Worm (Caenorhabditis elegans) whole organism, young adult: ENCODE measurements around the gene fut-8.

Source experiments
- B0019.2 ChIP-seq: fragments of 200-800 bp; sonication (Bioruptor generic); conservative IDR thresholded peaks from 2 replicates; pipeline ENCODE4 v1.3.6; 2022; ENCODE audit warnings: missing genetic modification reagents, missing genetic modification characterization, missing compliant biosample characterization
- B0336.3 ChIP-seq: fragments of 200-800 bp; sonication (Bioruptor generic); IDR thresholded peaks from 2 replicates; pipeline ENCODE4 v1.3.6; 2022; ENCODE audit warnings: missing genetic modification characterization, missing compliant biosample characterization
- C06A6.2 ChIP-seq: fragments of 200-800 bp; sonication (Bioruptor generic); conservative IDR thresholded peaks from 2 replicates; pipeline ENCODE4 v1.3.6; 2022; ENCODE audit warnings: missing genetic modification characterization, missing compliant biosample characterization
- C17E4.6 ChIP-seq: fragments of 200-800 bp; sonication (Bioruptor generic); IDR thresholded peaks from 2 replicates; pipeline ENCODE4 v1.3.6; 2022; ENCODE audit warnings: missing genetic modification reagents, missing genetic modification characterization, missing compliant biosample characterization
- F37B4.10 ChIP-seq: fragments of 200-800 bp; sonication (Bioruptor generic); IDR thresholded peaks from 2 replicates; pipeline ENCODE4 v1.3.6; 2022; ENCODE audit warnings: missing genetic modification characterization, missing compliant biosample characterization
- F52B5.7 ChIP-seq: sonication (generic microtip); optimal IDR thresholded peaks from 2 replicates; lab custom pipeline; 2016; ENCODE audit warnings: mild to moderate bottlenecking, missing genetic modification characterization, missing compliant biosample characterization
- F55B11.4 ChIP-seq: sonication (generic microtip); optimal IDR thresholded peaks from 2 replicates; lab custom pipeline; 2016; ENCODE audit warnings: missing compliant biosample characterization, missing genetic modification characterization, borderline replicate concordance; ENCODE audit not compliant: insufficient read depth
- F57A8.1 ChIP-seq: fragments of 200-800 bp; sonication (Bioruptor generic); optimal IDR thresholded peaks from 2 replicates; lab custom pipeline; 2018; ENCODE audit warnings: mild to moderate bottlenecking, missing genetic modification characterization, moderate library complexity, missing compliant biosample characterization
- F57C9.4 ChIP-seq: sonication (generic microtip); optimal IDR thresholded peaks from 2 replicates; lab custom pipeline; 2017; ENCODE audit warnings: mild to moderate bottlenecking, missing genetic modification characterization, missing compliant biosample characterization
- T07F8.4 ChIP-seq: sonication (generic microtip); optimal IDR thresholded peaks from 2 replicates; lab custom pipeline; 2016; ENCODE audit warnings: mild to moderate bottlenecking, missing genetic modification characterization, moderate library complexity, missing compliant biosample characterization
- Y53F4B.3 ChIP-seq: fragments of 200-800 bp; sonication (Bioruptor generic); IDR thresholded peaks from 2 replicates; pipeline ENCODE4 v1.3.6; 2022; ENCODE audit warnings: missing genetic modification reagents, missing genetic modification characterization, missing compliant biosample characterization
- Y79H2A.3 ChIP-seq: fragments of 200-800 bp; sonication (Bioruptor generic); conservative IDR thresholded peaks from 2 replicates; pipeline ENCODE4 v1.3.6; 2022; ENCODE audit warnings: missing genetic modification reagents, missing genetic modification characterization, missing compliant biosample characterization
- akir-1 ChIP-seq: fragments of 200-800 bp; sonication (Bioruptor generic); optimal IDR thresholded peaks from 2 replicates; lab custom pipeline; 2018; ENCODE audit warnings: mild to moderate bottlenecking, missing genetic modification characterization, moderate library complexity, missing compliant biosample characterization
- atf-7 ChIP-seq: sonication (generic microtip); optimal IDR thresholded peaks from 2 replicates; lab custom pipeline; 2017; ENCODE audit warnings: mild to moderate bottlenecking, missing genetic modification characterization, missing compliant biosample characterization
- bed-2 ChIP-seq: fragments of 200-800 bp; sonication (Bioruptor generic); IDR thresholded peaks from 2 replicates; pipeline ENCODE4 v1.3.6; 2022; ENCODE audit warnings: missing genetic modification reagents, missing genetic modification characterization, missing compliant biosample characterization
- ceh-58 ChIP-seq: fragments of 200-800 bp; sonication (Bioruptor generic); IDR thresholded peaks from 2 replicates; pipeline ENCODE4 v1.3.6; 2022; ENCODE audit warnings: missing genetic modification characterization, missing compliant biosample characterization
- ceh-79 ChIP-seq: sonication (generic microtip); optimal IDR thresholded peaks from 2 replicates; lab custom pipeline; 2017; ENCODE audit warnings: mild to moderate bottlenecking, missing genetic modification characterization, missing compliant biosample characterization
- chd-7 ChIP-seq: sonication (generic microtip); optimal IDR thresholded peaks from 2 replicates; lab custom pipeline; 2016; ENCODE audit warnings: mild to moderate bottlenecking, missing genetic modification characterization, moderate library complexity, missing compliant biosample characterization
- dox-1 ChIP-seq: fragments of 200-800 bp; sonication (Bioruptor generic); IDR thresholded peaks from 2 replicates; pipeline ENCODE4 v1.3.6; 2022; ENCODE audit warnings: missing genetic modification reagents, missing genetic modification characterization, missing compliant biosample characterization
- dpl-1 ChIP-seq: fragments of 150-350 bp; optimal IDR thresholded peaks from 2 replicates; lab custom pipeline; 2014; ENCODE audit warnings: missing biosample characterization, missing genetic modification reagents, missing genetic modification characterization
- egrh-3 ChIP-seq: fragments of 200-800 bp; sonication (Bioruptor generic); IDR thresholded peaks from 2 replicates; pipeline ENCODE4 v1.3.6; 2022; ENCODE audit warnings: missing genetic modification reagents, missing genetic modification characterization, missing compliant biosample characterization
- ekl-4 ChIP-seq: fragments of 200-800 bp; sonication (Bioruptor generic); IDR thresholded peaks from 2 replicates; pipeline ENCODE4 v1.3.6; 2022; ENCODE audit warnings: missing genetic modification reagents, missing genetic modification characterization, missing compliant biosample characterization
- fkh-3 ChIP-seq: sonication (generic microtip); optimal IDR thresholded peaks from 2 replicates; lab custom pipeline; 2016; ENCODE audit warnings: mild to moderate bottlenecking, missing genetic modification characterization, missing compliant biosample characterization
- gei-17 ChIP-seq: fragments of 200-800 bp; sonication (Bioruptor generic); optimal IDR thresholded peaks from 2 replicates; lab custom pipeline; 2018; ENCODE audit warnings: mild to moderate bottlenecking, missing genetic modification characterization, missing compliant biosample characterization
- hlh-12 ChIP-seq: sonication (generic microtip); optimal IDR thresholded peaks from 2 replicates; lab custom pipeline; 2016; ENCODE audit warnings: missing genetic modification characterization, missing compliant biosample characterization
- hlh-26 ChIP-seq: fragments of 200-800 bp; sonication (Bioruptor generic); conservative IDR thresholded peaks from 2 replicates; pipeline ENCODE4 v1.3.6; 2022; ENCODE audit warnings: missing genetic modification reagents, missing genetic modification characterization, missing compliant biosample characterization
- let-526 ChIP-seq: fragments of 200-800 bp; sonication (Bioruptor generic); IDR thresholded peaks from 2 replicates; pipeline ENCODE4 v1.3.6; 2022; ENCODE audit warnings: missing genetic modification reagents, missing genetic modification characterization, missing compliant biosample characterization
- lin-26 ChIP-seq: fragments of 200-800 bp; sonication (Bioruptor generic); IDR thresholded peaks from 2 replicates; pipeline ENCODE4 v1.3.6; 2022; ENCODE audit warnings: missing genetic modification reagents, missing genetic modification characterization, missing compliant biosample characterization
- lin-54 ChIP-seq: fragments of 200-800 bp; sonication (Bioruptor generic); optimal IDR thresholded peaks from 2 replicates; lab custom pipeline; 2018; ENCODE audit warnings: mild to moderate bottlenecking, missing genetic modification characterization, missing compliant biosample characterization
- madf-3 ChIP-seq: fragments of 200-800 bp; sonication (Bioruptor generic); IDR thresholded peaks from 2 replicates; pipeline ENCODE4 v1.3.6; 2022; ENCODE audit warnings: missing genetic modification reagents, missing genetic modification characterization, missing compliant biosample characterization
- madf-8 ChIP-seq: fragments of 200-800 bp; sonication (Bioruptor generic); conservative IDR thresholded peaks from 2 replicates; pipeline ENCODE4 v1.3.6; 2022; ENCODE audit warnings: missing genetic modification reagents, missing genetic modification characterization, missing compliant biosample characterization
- nfya-1 ChIP-seq: sonication (generic microtip); optimal IDR thresholded peaks from 2 replicates; lab custom pipeline; 2017; ENCODE audit warnings: antibody characterized with exemption, missing compliant biosample characterization, missing genetic modification characterization, borderline replicate concordance; ENCODE audit not compliant: insufficient read depth
- nfyb-1 ChIP-seq: fragments of 200-800 bp; sonication (Bioruptor generic); IDR thresholded peaks from 2 replicates; pipeline ENCODE4 v1.3.6; 2022; ENCODE audit warnings: missing genetic modification reagents, missing genetic modification characterization, missing compliant biosample characterization
- nhr-120 ChIP-seq: fragments of 200-800 bp; sonication (Bioruptor generic); IDR thresholded peaks from 2 replicates; pipeline ENCODE4 v1.3.6; 2022; ENCODE audit warnings: missing genetic modification characterization, missing compliant biosample characterization
- nhr-80 ChIP-seq: sonication (generic microtip); optimal IDR thresholded peaks from 2 replicates; lab custom pipeline; 2016; ENCODE audit warnings: missing genetic modification characterization, missing compliant biosample characterization
- nhr-90 ChIP-seq: sonication (generic microtip); optimal IDR thresholded peaks from 2 replicates; lab custom pipeline; 2016; ENCODE audit warnings: missing genotype, mild to moderate bottlenecking, missing genetic modification characterization, missing compliant biosample characterization
- pha-4 ChIP-seq: fragments of 150-350 bp; sonication (generic microtip); optimal IDR thresholded peaks from 2 replicates; lab custom pipeline; 2014; ENCODE audit warnings: missing biosample characterization, missing genetic modification reagents, missing genetic modification characterization
- rec-8 ChIP-seq, 2 experiments: sonication (generic microtip); optimal IDR thresholded peaks; 2 replicates each; lab custom pipeline; 2016; ENCODE audit warnings: mild to moderate bottlenecking in 2 of 2, missing genetic modification characterization in 2 of 2, missing genetic modification reagents in 2 of 2, missing genotype in 2 of 2, missing biosample characterization in 1 of 2, missing compliant biosample characterization in 1 of 2, moderate library complexity in 1 of 2
- rpc-1 ChIP-seq, 2 experiments: fragments of 150-350 bp in 1 of 2; sonication (generic microtip) in 1 of 2; optimal IDR thresholded peaks; 2 replicates each; lab custom pipeline; 2014 to 2018; ENCODE audit warnings: missing biosample characterization in 1 of 2, missing genetic modification characterization in 1 of 2, missing genetic modification reagents in 1 of 2, missing genotype in 1 of 2
- sea-2 ChIP-seq: fragments of 200-800 bp; sonication (Bioruptor generic); IDR thresholded peaks from 2 replicates; pipeline ENCODE4 v1.3.6; 2022; ENCODE audit warnings: missing genetic modification characterization, missing compliant biosample characterization
- snpc-3.4 ChIP-seq: sonication (generic microtip); optimal IDR thresholded peaks from 2 replicates; lab custom pipeline; 2017; ENCODE audit warnings: missing genetic modification characterization, mild to moderate bottlenecking, missing compliant biosample characterization, antibody characterized with exemption, moderate library complexity, missing genotype, missing genetic modification reagents
- sptf-2 ChIP-seq: fragments of 200-800 bp; sonication (Bioruptor generic); optimal IDR thresholded peaks from 2 replicates; lab custom pipeline; 2018; ENCODE audit warnings: mild to moderate bottlenecking, missing genetic modification characterization, missing compliant biosample characterization
- unc-130 ChIP-seq: sonication (generic microtip); optimal IDR thresholded peaks from 2 replicates; lab custom pipeline; 2016; ENCODE audit warnings: missing genetic modification reagents, missing genetic modification characterization, missing compliant biosample characterization
- zfh-2 ChIP-seq: fragments of 200-800 bp; sonication (Bioruptor generic); conservative IDR thresholded peaks from 2 replicates; pipeline ENCODE4 v1.3.6; 2022; ENCODE audit warnings: missing genetic modification reagents, missing genetic modification characterization, missing compliant biosample characterization
- ztf-28 ChIP-seq: fragments of 200-800 bp; sonication (Bioruptor generic); IDR thresholded peaks from 2 replicates; pipeline ENCODE4 v1.3.6; 2022; ENCODE audit warnings: missing genetic modification reagents, missing genetic modification characterization, missing compliant biosample characterization

fut-8 gene

ce11 chrV:5954747-5955146 lies 35.5 kb downstream of the fut-8 start, which contains the start of gene M03F8.6:
Gene M03F8.6, minus strand, starts transcription at chrV:5954847.
- TF ChIP-seq gei-17 (no peak), madf-3 (GFP tag; lab: Robert Waterston, UW) (no peak), dox-1 (GFP tag; lab: Robert Waterston, UW) (no peak)

- TF ChIP-seq T07F8.4 (tag; lab: Kevin White, UChicago) (no peak), chd-7 (tag; lab: Kevin White, UChicago) (no peak), sptf-2 (GFP tag; lab: Kevin White, UChicago) (no peak), lin-26 (no peak), F57A8.1 (GFP tag; lab: Kevin White, UChicago) (no peak), nhr-90 (tag; lab: Kevin White, UChicago) (no peak), rec-8 (tag; optimal IDR thresholded peaks at IDR 0.05; lab: Kevin White, UChicago) (no peak), F57C9.4 (tag; lab: Kevin White, UChicago) (no peak), ekl-4 (GFP tag; lab: Robert Waterston, UW) (no peak), bed-2 (no peak), hlh-26 (no peak), F37B4.10 (GFP tag; lab: Robert Waterston, UW) (no peak), B0019.2 (GFP tag; lab: Robert Waterston, UW) (no peak)
Measured at ce11 chrV:5953086-5953485, 37.2 kb downstream of the fut-8 start.

DNA sequence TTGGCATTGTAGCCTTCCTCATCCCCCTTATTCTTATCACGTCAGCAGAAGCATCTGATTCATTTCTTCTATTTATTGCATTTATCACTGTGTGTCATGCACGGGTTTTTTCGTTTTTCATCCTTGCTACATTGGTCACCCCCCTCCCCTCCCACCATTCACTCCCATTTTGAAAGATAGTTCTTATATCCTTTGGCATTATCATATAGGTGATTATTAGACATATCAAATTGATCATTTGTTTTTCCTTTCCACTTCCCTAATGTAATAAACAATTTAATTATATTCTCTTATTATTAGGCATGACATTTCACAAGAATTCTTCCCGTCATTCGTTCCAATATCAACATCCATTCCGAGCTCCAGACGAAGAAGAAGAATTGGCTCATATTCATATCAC lies 39.1 kb downstream of the fut-8 start, which contains the start of gene M03F8.1:
Gene M03F8.1, plus strand, starts transcription at position 301 of the 400 bp plus-strand sequence.
- no peak for TF ChIP-seq pha-4
- TF ChIP-seq Y53F4B.3 (GFP tag; lab: Robert Waterston, UW): no peak
- no peak for TF ChIP-seq let-526 (GFP tag; lab: Robert Waterston, UW)
- no peak for TF ChIP-seq atf-7 (tag; lab: Kevin White, UChicago)
- TF ChIP-seq F52B5.7: no peak
- TF ChIP-seq ceh-58: no peak
- TF ChIP-seq sea-2 (GFP tag; lab: Robert Waterston, UW): no peak
- TF ChIP-seq madf-8 (GFP tag; lab: Robert Waterston, UW): no peak
- no peak for TF ChIP-seq dpl-1 (GFP tag; lab: Kevin White, UChicago)
- TF ChIP-seq sptf-2 (GFP tag; lab: Kevin White, UChicago): no peak
- TF ChIP-seq unc-130 (GFP tag; lab: Kevin White, UChicago): no peak
- no peak for TF ChIP-seq ztf-28 (GFP tag; lab: Robert Waterston, UW)
- TF ChIP-seq ceh-79 (tag; lab: Kevin White, UChicago): no peak
- TF ChIP-seq akir-1 (GFP tag; lab: Kevin White, UChicago): no peak
- TF ChIP-seq F55B11.4 (tag; lab: Kevin White, UChicago): no peak
- TF ChIP-seq fkh-3 (tag; lab: Kevin White, UChicago): no peak
- no peak for TF ChIP-seq C06A6.2 (GFP tag; lab: Robert Waterston, UW)
- no peak for TF ChIP-seq snpc-3.4
- TF ChIP-seq, all 124 proteins: peak for 0

ce11 chrV:5949674-5950149 lies 40.6 kb downstream of the fut-8 start:
- TF ChIP-seq B0336.3 (GFP tag; lab: Robert Waterston, UW) (no peak), egrh-3 (no peak), nfya-1 (tag; lab: Kevin White, UChicago) (no peak), rpc-1 (optimal IDR thresholded peaks at IDR 0.05; lab: Kevin White, UChicago) (no peak), rpc-1 (tag; optimal IDR thresholded peaks at IDR 0.05; lab: Kevin White, UChicago) (no peak), nfyb-1 (GFP tag; lab: Robert Waterston, UW) (no peak), atf-7 (tag; lab: Kevin White, UChicago) (no peak), hlh-12 (tag; lab: Kevin White, UChicago) (no peak), dpl-1 (GFP tag; lab: Kevin White, UChicago) (no peak), madf-3 (GFP tag; lab: Robert Waterston, UW) (no peak), C17E4.6 (GFP tag; lab: Robert Waterston, UW) (no peak), Y79H2A.3 (no peak), lin-54 (GFP tag; lab: Kevin White, UChicago) (no peak), nhr-80 (tag; lab: Kevin White, UChicago) (no peak), F52B5.7 (no peak), zfh-2 (no peak), nhr-120 (no peak)
